Fruit fly (Drosophila melanogaster): ENCODE results near the gene CG31528.

CG31528 gene

DNA sequence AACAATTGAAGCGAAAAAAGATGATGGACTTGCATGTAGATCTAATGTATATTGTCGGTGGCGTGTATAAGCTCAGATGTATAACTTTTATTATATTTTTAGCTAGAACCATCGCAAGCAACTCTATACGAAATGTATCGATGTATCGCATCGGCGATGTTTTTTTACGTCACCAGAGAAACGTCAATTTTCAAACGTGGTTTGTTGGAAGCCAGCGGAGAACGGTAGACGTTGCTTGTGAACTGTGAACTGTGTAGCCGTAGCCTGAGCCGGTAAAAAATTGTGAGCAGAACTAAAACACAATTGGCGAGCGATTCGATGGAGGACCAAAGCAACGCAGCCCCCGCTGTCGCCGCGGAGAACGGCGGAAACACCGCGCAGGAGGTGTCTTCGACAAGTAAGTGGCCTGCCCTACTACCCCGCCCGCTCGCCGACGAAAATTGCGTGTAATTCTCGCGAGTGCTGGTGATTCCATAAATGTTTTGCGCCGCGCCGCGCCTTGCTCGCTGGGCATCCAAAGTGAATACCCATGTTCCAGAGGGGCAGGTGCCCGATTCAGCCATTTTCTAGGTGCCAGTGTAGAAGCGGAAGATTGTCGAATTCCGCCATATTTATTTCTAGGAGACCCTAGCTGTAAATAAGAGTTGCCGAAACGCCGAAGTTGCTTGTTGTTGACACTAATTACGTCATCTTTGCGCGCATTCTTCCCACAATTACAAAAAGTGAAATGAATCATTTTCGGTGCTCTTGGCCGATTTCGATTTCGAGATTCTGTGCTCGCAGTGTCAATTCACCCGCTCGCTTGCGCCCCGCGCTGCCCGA is 13.1 kb upstream of the CG31528 start, which contains the start of gene lost (continued):
- peak; percentile 99 for TF ChIP-seq inv (GFP tag; IDR thresholded peaks at IDR 0.05; ENCODE audit: partially characterized antibody)
- TF ChIP-seq D19A (tag; optimal IDR thresholded peaks at IDR 0.05) = peak; percentile 3
- no peak for TF ChIP-seq cwo (GFP tag; optimal IDR thresholded peaks at IDR 0.05)
- no peak for TF ChIP-seq CG3726 (GFP tag; IDR thresholded peaks at IDR 0.05)
- no peak for TF ChIP-seq CG1832 (GFP tag; optimal IDR thresholded peaks at IDR 0.05)
- peak; percentile 33 for TF ChIP-seq CG3281 (GFP tag; optimal IDR thresholded peaks at IDR 0.05)
- peak in 1 of 2 experiments; percentile 51 for TF ChIP-seq Hr78 (GFP tag; optimal IDR thresholded peaks at IDR 0.05)
- peak; percentile 41 for TF ChIP-seq bcd (GFP tag; optimal IDR thresholded peaks at IDR 0.05)
- TF ChIP-seq CG10462 (GFP tag; optimal IDR thresholded peaks at IDR 0.05) = no peak
- TF ChIP-seq Elba2 (GFP tag; optimal IDR thresholded peaks at IDR 0.05) = no peak
- TF ChIP-seq CG13894 (tag; optimal IDR thresholded peaks at IDR 0.05) = peak; percentile 61
- no peak for TF ChIP-seq cato (GFP tag; optimal IDR thresholded peaks at IDR 0.05; ENCODE audit: borderline replicate concordance)
- peak; percentile 19 for TF ChIP-seq pfk (GFP tag; optimal IDR thresholded peaks at IDR 0.05)
- TF ChIP-seq PHDP (tag; optimal IDR thresholded peaks at IDR 0.05) = peak; percentile 33
- TF ChIP-seq nom (GFP tag; optimal IDR thresholded peaks at IDR 0.05) = peak; percentile 24
- TF ChIP-seq CG6175 (GFP tag; IDR thresholded peaks at IDR 0.05) = no peak
- 0 out of 2 replicates have a peak, but pooled peaks have one; percentile 20 for TF ChIP-seq CG10366 (GFP tag; IDR thresholded peaks at IDR 0.05)
- TF ChIP-seq CG33213 (GFP tag; optimal IDR thresholded peaks at IDR 0.05) = peak; percentile 39
- peak; percentile 41 for TF ChIP-seq Fer3 (tag; optimal IDR thresholded peaks at IDR 0.05)
- peak; percentile 90 for TF ChIP-seq CG2129 (GFP tag; IDR thresholded peaks at IDR 0.05; ENCODE audit: partially characterized antibody)
- TF ChIP-seq btn (GFP tag; optimal IDR thresholded peaks at IDR 0.05) = no peak
- TF ChIP-seq Ssrp (tag; optimal IDR thresholded peaks at IDR 0.05) = no peak
- no peak for TF ChIP-seq Hmx (GFP tag; optimal IDR thresholded peaks at IDR 0.05)
- no peak for TF ChIP-seq Fer2 (tag; optimal IDR thresholded peaks at IDR 0.05)
- no peak for TF ChIP-seq Mad (GFP tag; optimal IDR thresholded peaks at IDR 0.05)
- TF ChIP-seq lbe (GFP tag; optimal IDR thresholded peaks at IDR 0.05) = peak; percentile 61
- TF ChIP-seq danr (GFP tag; IDR thresholded peaks at IDR 0.05) = no peak
- no peak for TF ChIP-seq schlank (tag; optimal IDR thresholded peaks at IDR 0.05)
- TF ChIP-seq twi (tag; optimal IDR thresholded peaks at IDR 0.05) = no peak
- TF ChIP-seq slou (GFP tag; optimal IDR thresholded peaks at IDR 0.05) = no peak
- TF ChIP-seq CG13624 (GFP tag; optimal IDR thresholded peaks at IDR 0.05) = no peak
- no peak for TF ChIP-seq Taf1 (GFP tag; IDR thresholded peaks at IDR 0.05)
- no peak for TF ChIP-seq CG8089 (GFP tag; optimal IDR thresholded peaks at IDR 0.05)
- no peak for TF ChIP-seq Xrp1 (GFP tag; IDR thresholded peaks at IDR 0.05)
- TF ChIP-seq ftz-f1 (GFP tag; optimal IDR thresholded peaks at IDR 0.05) = no peak
- TF ChIP-seq HLHmδ (GFP tag; optimal IDR thresholded peaks at IDR 0.05) = peak; percentile 3
- peak; percentile 38 for TF ChIP-seq CG17385 (GFP tag; optimal IDR thresholded peaks at IDR 0.05)
- no peak for TF ChIP-seq CG11247 (GFP tag; IDR thresholded peaks at IDR 0.05)
- peak; percentile 71 for TF ChIP-seq crol (GFP tag; IDR thresholded peaks at IDR 0.05)
- no peak for TF ChIP-seq Nf-YA (GFP tag; IDR thresholded peaks at IDR 0.05)
- TF ChIP-seq dm (GFP tag; optimal IDR thresholded peaks at IDR 0.05) = peak; percentile 85
- TF ChIP-seq Dll (GFP tag; IDR thresholded peaks at IDR 0.05; ENCODE audit: partially characterized antibody) = peak; percentile 97
- no peak for TF ChIP-seq Hsf (GFP tag; optimal IDR thresholded peaks at IDR 0.05)
- peak; percentile 65 for TF ChIP-seq lab (GFP tag; optimal IDR thresholded peaks at IDR 0.05)
- no peak for TF ChIP-seq Camta (GFP tag; optimal IDR thresholded peaks at IDR 0.05)
- no peak for TF ChIP-seq CG30431 (GFP tag; optimal IDR thresholded peaks at IDR 0.05)
- TF ChIP-seq ara (GFP tag; IDR thresholded peaks at IDR 0.05) = peak; percentile 51; the same call in 1 of the 2 replicates
- peak; percentile 33 for TF ChIP-seq CG9727 (GFP tag; optimal IDR thresholded peaks at IDR 0.05)
- no peak for TF ChIP-seq CG2202 (tag; optimal IDR thresholded peaks at IDR 0.05)
